Fruit fly (Drosophila melanogaster): ENCODE measurements around the gene CG32147.

DNA sequence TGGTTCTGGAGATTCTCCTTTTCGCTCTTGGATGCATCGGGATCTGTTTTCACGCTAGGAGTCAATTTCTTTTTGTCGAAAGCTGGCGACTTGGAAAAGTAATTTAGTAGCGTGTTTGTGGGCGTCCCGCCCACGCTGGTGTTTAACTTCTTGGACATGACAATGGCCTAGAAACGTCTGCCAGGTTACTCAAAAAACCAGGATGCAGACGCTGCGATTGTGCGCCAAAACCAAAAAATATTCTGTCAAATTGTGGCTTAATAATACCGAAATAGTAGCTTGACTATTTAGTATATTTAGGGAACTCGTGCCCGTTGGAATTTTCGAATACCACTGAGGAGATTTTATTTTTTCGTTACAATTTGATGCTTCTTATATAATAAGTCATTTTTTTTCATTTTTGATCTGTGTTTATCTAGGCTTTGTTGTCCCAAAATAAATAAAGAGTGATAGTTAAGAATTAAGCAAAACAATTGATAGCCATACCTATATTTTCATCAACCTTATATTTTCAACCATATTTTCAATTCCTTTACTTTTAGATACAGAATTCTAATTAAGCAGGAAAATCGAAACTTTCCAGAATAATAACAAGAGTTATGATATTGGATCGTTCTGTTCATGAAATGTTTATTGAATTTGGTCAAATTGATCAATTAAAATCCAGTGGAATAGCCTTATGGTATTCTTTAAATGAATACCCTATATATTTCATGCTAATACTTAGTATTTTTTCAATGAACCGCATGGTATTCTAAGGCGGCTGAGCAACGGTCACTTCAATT lies 14.7 kb upstream of the CG32147 start, which contains the start of the genes Msh6 and Prp31:
- TF ChIP-seq CG8478 (optimal IDR thresholded peaks at IDR 0.05), result no peak
- TF ChIP-seq Dll (optimal IDR thresholded peaks at IDR 0.05), result no peak
- no peak for TF ChIP-seq psq (optimal IDR thresholded peaks at IDR 0.05)
- no peak for TF ChIP-seq pan (optimal IDR thresholded peaks at IDR 0.05)
- no peak for TF ChIP-seq usp (GFP tag; optimal IDR thresholded peaks at IDR 0.05)

Data from whole organism.